Worm (Caenorhabditis elegans) whole organism, midembryonic: Measurements from ENCODE around the gene ZK177.12.
A peak's percentile ranks its signal among the peaks of the same experiment; 100 is the strongest.

ENCODE experiments used
- T22C8.4 ChIP-seq: fragments of 200-800 bp; sonication (Bioruptor generic); IDR thresholded peaks from 2 replicates; pipeline ENCODE4 v1.3.6; 2022; ENCODE audit warnings: missing genetic modification characterization, missing compliant biosample characterization
- cog-1 ChIP-seq: sonication (generic microtip); optimal IDR thresholded peaks from 2 replicates; lab custom pipeline; 2016; ENCODE audit warnings: missing genetic modification characterization, missing compliant biosample characterization
- flt-1 ChIP-seq: fragments of 200-800 bp; sonication (Bioruptor generic); IDR thresholded peaks from 2 replicates; pipeline ENCODE4 v1.3.6; 2022; ENCODE audit warnings: missing genetic modification characterization, missing compliant biosample characterization
- klf-2 ChIP-seq: fragments of 200-800 bp; sonication (Bioruptor generic); conservative IDR thresholded peaks from 2 replicates; pipeline ENCODE4 v1.3.6; 2022; ENCODE audit warnings: missing genetic modification reagents, missing genetic modification characterization, missing compliant biosample characterization
- med-1 ChIP-seq: sonication (generic microtip); optimal IDR thresholded peaks from 2 replicates; lab custom pipeline; 2017; ENCODE audit warnings: missing genetic modification characterization, mild to moderate bottlenecking, missing compliant biosample characterization, antibody characterized with exemption, missing genetic modification reagents; ENCODE audit not compliant: insufficient read depth
- ref-1 ChIP-seq: fragments of 200-800 bp; sonication (Bioruptor generic); conservative IDR thresholded peaks from 2 replicates; pipeline ENCODE4 v1.3.6; 2022; ENCODE audit warnings: missing genetic modification reagents, missing genetic modification characterization, missing compliant biosample characterization
- tab-1 ChIP-seq: fragments of 200-800 bp; sonication (Bioruptor generic); IDR thresholded peaks from 2 replicates; pipeline ENCODE4 v1.3.6; 2022; ENCODE audit warnings: missing genetic modification characterization, missing compliant biosample characterization
- ztf-23 ChIP-seq: fragments of 200-800 bp; sonication (Bioruptor generic); IDR thresholded peaks from 2 replicates; pipeline ENCODE4 v1.3.6; 2022; ENCODE audit warnings: missing genetic modification reagents, missing genetic modification characterization, missing compliant biosample characterization
- ztf-29 ChIP-seq: fragments of 200-800 bp; sonication (Bioruptor generic); IDR thresholded peaks from 2 replicates; pipeline ENCODE4 v1.3.6; 2022; ENCODE audit warnings: missing genetic modification reagents, missing genetic modification characterization, missing compliant biosample characterization

The ZK177.12 gene

ce11 chrII:5551517-5551916 lies 30.0 kb downstream of the ZK177.12 start, which contains the start of gene C17C3.5:
C17C3.5 (plus strand) TSS chrII:5551817.
- no peak for TF ChIP-seq ref-1 (GFP tag; lab: Robert Waterston, UW)
- no peak for TF ChIP-seq ztf-29
- TF ChIP-seq ztf-23 (GFP tag; lab: Robert Waterston, UW), result no peak
- TF ChIP-seq klf-2 (GFP tag; lab: Robert Waterston, UW), result no peak
- TF ChIP-seq T22C8.4 (GFP tag; lab: Robert Waterston, UW), result no peak
- TF ChIP-seq med-1 (GFP tag; lab: Kevin White, UChicago), result no peak
- no peak for TF ChIP-seq cog-1 (tag; lab: Kevin White, UChicago)
- TF ChIP-seq tab-1 (GFP tag; lab: Robert Waterston, UW), result no peak
- no peak for TF ChIP-seq flt-1 (GFP tag; lab: Robert Waterston, UW)

- TF ChIP-seq med-1 (GFP tag; lab: Kevin White, UChicago) (no peak), flt-1 (GFP tag; lab: Robert Waterston, UW) (no peak), klf-2 (GFP tag; lab: Robert Waterston, UW) (no peak), cog-1 (tag; lab: Kevin White, UChicago) (no peak), T22C8.4 (GFP tag; lab: Robert Waterston, UW) (no peak), tab-1 (GFP tag; lab: Robert Waterston, UW) (no peak), ztf-29 (no peak), ref-1 (GFP tag; lab: Robert Waterston, UW) (no peak)
Observed at ce11 chrII:5553531-5553930, 32.0 kb downstream of the ZK177.12 start.

- TF ChIP-seq flt-1 (GFP tag; lab: Robert Waterston, UW) (no peak), T22C8.4 (GFP tag; lab: Robert Waterston, UW) (no peak), cog-1 (tag; lab: Kevin White, UChicago) (no peak), klf-2 (GFP tag; lab: Robert Waterston, UW) (no peak), ztf-23 (GFP tag; lab: Robert Waterston, UW) (no peak), ztf-29 (no peak), med-1 (GFP tag; lab: Kevin White, UChicago) (no peak), ref-1 (GFP tag; lab: Robert Waterston, UW) (no peak), tab-1 (GFP tag; lab: Robert Waterston, UW) (no peak)
Observed at ce11 chrII:5554317-5554716, 32.8 kb downstream of the ZK177.12 start, which contains the start of gene ins-12. ins-12 (plus strand) TSS chrII:5554617.

- TF ChIP-seq cog-1 (tag; lab: Kevin White, UChicago), result no peak
- no peak for TF ChIP-seq ref-1 (GFP tag; lab: Robert Waterston, UW)
- TF ChIP-seq med-1 (GFP tag; lab: Kevin White, UChicago), result no peak
- TF ChIP-seq ztf-23 (GFP tag; lab: Robert Waterston, UW), result no peak
- no peak for TF ChIP-seq ztf-29
- no peak for TF ChIP-seq klf-2 (GFP tag; lab: Robert Waterston, UW)
- TF ChIP-seq flt-1 (GFP tag; lab: Robert Waterston, UW), result no peak
- no peak for TF ChIP-seq tab-1 (GFP tag; lab: Robert Waterston, UW)
- no peak for TF ChIP-seq T22C8.4 (GFP tag; lab: Robert Waterston, UW)
Observed at ce11 chrII:5554788-5555187, 33.3 kb downstream of the ZK177.12 start.

- TF ChIP-seq ref-1 (GFP tag; lab: Robert Waterston, UW) (no peak), med-1 (GFP tag; lab: Kevin White, UChicago) (no peak), T22C8.4 (GFP tag; lab: Robert Waterston, UW) (no peak), klf-2 (GFP tag; lab: Robert Waterston, UW) (no peak), ztf-23 (GFP tag; lab: Robert Waterston, UW) (no peak), tab-1 (GFP tag; lab: Robert Waterston, UW) (no peak), ztf-29 (no peak), cog-1 (tag; lab: Kevin White, UChicago) (no peak), flt-1 (GFP tag; lab: Robert Waterston, UW) (no peak)
Observed at ce11 chrII:5555522-5555921, 34.0 kb downstream of the ZK177.12 start.

DNA sequence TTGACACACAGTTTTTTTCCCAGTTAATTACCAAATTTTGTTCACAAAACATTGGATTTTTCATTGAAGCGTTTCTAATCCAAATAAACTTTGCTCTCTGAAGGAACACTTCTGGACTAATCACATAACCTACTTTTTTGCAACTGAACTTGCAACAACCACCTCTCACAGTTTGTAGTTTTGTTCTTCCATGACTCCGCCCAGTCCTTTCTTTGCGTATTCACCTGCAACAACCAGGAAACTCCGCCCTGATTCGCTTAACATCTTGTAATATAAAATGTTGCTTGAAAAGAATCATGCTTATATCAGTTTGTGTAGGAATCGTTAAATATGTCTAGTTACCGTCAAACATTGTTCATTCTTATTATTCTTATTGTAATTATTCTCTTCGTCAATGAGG lies 34.9 kb downstream of the ZK177.12 start, which contains the start of gene ins-11:
Gene ins-11, plus strand, starts transcription at position 301 of the 400 bp plus-strand sequence.
- TF ChIP-seq flt-1 (GFP tag; lab: Robert Waterston, UW), result no peak
- TF ChIP-seq ztf-23 (GFP tag; lab: Robert Waterston, UW), result no peak

DNA sequence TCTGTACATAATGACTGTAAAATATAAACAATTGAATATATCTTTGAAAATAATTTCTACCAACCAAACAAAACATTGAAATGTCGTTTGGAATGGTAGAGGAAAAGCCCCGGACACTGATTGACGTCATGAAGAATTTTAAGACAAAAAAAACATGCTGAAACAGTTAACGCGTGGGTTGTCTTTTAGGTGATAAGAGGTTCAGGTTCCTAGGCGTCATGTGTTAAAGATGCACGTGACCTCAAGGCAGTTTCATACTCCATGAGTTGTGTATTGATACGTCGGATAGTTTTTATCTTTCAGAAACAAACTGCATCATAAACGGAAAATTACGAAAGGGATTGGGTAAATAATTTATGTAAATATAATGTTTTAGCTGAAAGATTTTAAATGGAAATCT lies 35.6 kb downstream of the ZK177.12 start:
- no peak for TF ChIP-seq med-1 (GFP tag; lab: Kevin White, UChicago)
- TF ChIP-seq cog-1 (tag; lab: Kevin White, UChicago), result no peak
- no peak for TF ChIP-seq ztf-23 (GFP tag; lab: Robert Waterston, UW)
- no peak for TF ChIP-seq klf-2 (GFP tag; lab: Robert Waterston, UW)
- TF ChIP-seq T22C8.4 (GFP tag; lab: Robert Waterston, UW), result no peak
- no peak for TF ChIP-seq ref-1 (GFP tag; lab: Robert Waterston, UW)
- TF ChIP-seq tab-1 (GFP tag; lab: Robert Waterston, UW), result no peak
- TF ChIP-seq flt-1 (GFP tag; lab: Robert Waterston, UW), result no peak
- TF ChIP-seq ztf-29, result no peak

DNA sequence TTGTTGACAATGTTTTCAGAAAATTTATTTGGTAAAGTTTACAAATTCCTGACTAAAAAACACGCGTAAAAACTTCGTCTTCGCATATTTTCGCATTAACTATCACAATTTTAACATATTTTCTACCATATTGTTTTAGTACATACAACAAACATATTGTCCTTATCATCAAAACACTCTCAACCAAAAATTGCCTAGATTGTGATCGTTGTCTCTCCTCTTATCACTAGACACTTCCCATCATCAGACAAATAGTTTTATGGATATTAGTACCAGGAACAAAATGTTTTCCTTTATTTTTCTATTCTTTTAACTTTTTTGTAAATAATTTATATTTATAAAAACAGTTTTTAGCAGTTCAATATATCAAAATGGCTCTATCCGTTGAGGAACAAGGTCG lies 39.9 kb downstream of the ZK177.12 start, which contains the start of gene C17C3.3:
Gene C17C3.3, plus strand, starts transcription at position 346 of the 400 bp plus-strand sequence.
- TF ChIP-seq ref-1 (GFP tag; lab: Robert Waterston, UW) (no peak), tab-1 (GFP tag; lab: Robert Waterston, UW) (no peak), ztf-29 (no peak), klf-2 (GFP tag; lab: Robert Waterston, UW) (no peak), T22C8.4 (GFP tag; lab: Robert Waterston, UW) (no peak), ztf-23 (GFP tag; lab: Robert Waterston, UW) (no peak), med-1 (GFP tag; lab: Kevin White, UChicago) (no peak), cog-1 (tag; lab: Kevin White, UChicago) (no peak), flt-1 (GFP tag; lab: Robert Waterston, UW) (no peak)

DNA sequence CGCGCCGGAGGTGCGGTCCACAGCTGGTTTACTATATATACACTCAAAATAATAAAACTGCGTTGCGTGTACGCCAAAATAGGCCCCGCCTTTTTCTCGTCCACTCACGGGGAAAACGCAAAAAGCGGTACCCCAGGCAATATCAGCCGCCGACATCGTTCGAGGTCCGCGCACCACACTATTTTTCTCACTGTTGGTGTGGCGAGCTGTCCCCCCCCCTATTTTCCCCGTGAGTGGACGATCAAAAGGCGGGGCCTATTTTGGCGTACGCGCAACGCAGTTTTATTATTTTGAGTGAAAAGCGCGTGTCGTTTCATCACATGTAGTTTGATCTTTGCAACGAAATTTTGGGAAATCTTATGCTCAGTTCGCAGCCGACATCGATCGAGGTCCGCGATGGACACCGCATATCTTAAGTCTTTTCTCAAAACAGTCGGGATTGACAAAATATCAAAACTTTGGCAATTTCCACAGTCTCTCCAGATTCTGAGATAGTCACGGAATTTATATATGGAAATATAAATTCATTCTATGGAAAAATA lies 43.6 kb downstream of the ZK177.12 start:
- TF ChIP-seq flt-1 (GFP tag; lab: Robert Waterston, UW), result 0 out of 2 replicates have a peak, but pooled peaks have one; percentile 45
- no peak for TF ChIP-seq T22C8.4 (GFP tag; lab: Robert Waterston, UW)
